Worm (Caenorhabditis elegans): ENCODE results near the gene C05D2.8.

DNA sequence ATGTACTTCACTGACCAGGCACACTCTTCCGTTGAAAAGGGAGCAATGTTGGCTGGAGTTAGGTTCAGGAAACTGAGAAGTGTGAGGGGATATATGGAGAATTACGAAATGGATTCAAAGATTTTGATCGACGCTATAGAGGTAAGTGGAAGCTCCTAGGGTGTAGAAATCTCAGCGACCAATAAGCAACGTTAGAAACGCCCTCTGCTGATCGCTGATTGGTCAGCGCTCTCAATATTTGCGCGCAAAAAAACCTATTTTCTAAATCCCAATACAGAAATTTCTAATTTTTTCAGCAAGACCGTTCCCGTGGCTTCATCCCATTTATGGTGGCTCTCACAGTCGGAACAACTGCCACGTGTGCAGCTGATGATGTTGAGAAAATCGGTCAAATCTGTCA lies 5.5 kb upstream of the C05D2.8 start:
- no peak for TF ChIP-seq snpc-1.2 (GFP tag; IDR thresholded peaks at IDR 0.05)
- TF ChIP-seq pqm-1 (tag; optimal IDR thresholded peaks at IDR 0.05): no peak
- no peak for TF ChIP-seq duxl-1 (tag; optimal IDR thresholded peaks at IDR 0.05; ENCODE audit: poor library complexity)
- TF ChIP-seq lir-3 (tag; optimal IDR thresholded peaks at IDR 0.05): no peak
- TF ChIP-seq ceh-20 (GFP tag; IDR thresholded peaks at IDR 0.05): no peak
- TF ChIP-seq ces-1 (GFP tag; optimal IDR thresholded peaks at IDR 0.05): no peak
- TF ChIP-seq snpc-4 (tag; optimal IDR thresholded peaks at IDR 0.05): no peak
- no peak for TF ChIP-seq ztf-7 (tag; optimal IDR thresholded peaks at IDR 0.05)

All from whole organism, L4 larva.